Fruit fly (Drosophila melanogaster) whole organism, wandering third instar larva: ENCODE results near the gene bor.
A peak's percentile ranks its signal among the peaks of the same experiment; 100 is the strongest.

ENCODE experiments used
- Abd-B ChIP-seq: fragments of >200 bp; optimal IDR thresholded peaks from 2 replicates; lab custom pipeline; 2017; ENCODE audit warnings: missing biosample characterization, missing genetic modification characterization
- CG32264 ChIP-seq: fragments of 200-800 bp; sonication (Bioruptor generic); optimal IDR thresholded peaks from 2 replicates; lab custom pipeline; 2016; ENCODE audit warnings: missing biosample characterization, missing genetic modification characterization
- CG9705 ChIP-seq: fragments of 200-800 bp; sonication (Bioruptor generic); optimal IDR thresholded peaks from 2 replicates; lab custom pipeline; 2018; ENCODE audit warnings: missing biosample characterization, mild to moderate bottlenecking, missing genetic modification characterization
- CrebA ChIP-seq: fragments of 200-800 bp; sonication (Bioruptor generic); optimal IDR thresholded peaks from 2 replicates; lab custom pipeline; 2016; ENCODE audit warnings: missing biosample characterization, mild to moderate bottlenecking, missing genetic modification characterization, borderline replicate concordance
- Dfd ChIP-seq: fragments of >200 bp; optimal IDR thresholded peaks from 2 replicates; lab custom pipeline; 2017; ENCODE audit warnings: missing biosample characterization, missing genetic modification characterization
- Dif ChIP-seq: fragments of 200-275, 200-300 bp; sonication (Bioruptor generic); optimal IDR thresholded peaks from 2 replicates; lab custom pipeline; 2018; ENCODE audit warnings: missing biosample characterization, missing genetic modification characterization; ENCODE audit not compliant: partially characterized antibody
- GATAd ChIP-seq: sonication (Bioruptor generic); optimal IDR thresholded peaks from 2 replicates; lab custom pipeline; 2016; ENCODE audit warnings: missing biosample characterization, missing genetic modification characterization
- HLH106 ChIP-seq: fragments of 200-800 bp; optimal IDR thresholded peaks from 3 replicates; lab custom pipeline; 2019; ENCODE audit warnings: missing biosample characterization, mild to moderate bottlenecking, missing genetic modification characterization, moderate library complexity
- Hnf4 ChIP-seq: fragments of 200-800 bp; sonication (Bioruptor generic); optimal IDR thresholded peaks from 2 replicates; lab custom pipeline; 2016; ENCODE audit warnings: missing biosample characterization, mild to moderate bottlenecking, missing genetic modification characterization
- Hr78 ChIP-seq: fragments of >200 bp; optimal IDR thresholded peaks from 2 replicates; lab custom pipeline; 2017; ENCODE audit warnings: missing biosample characterization, missing genetic modification characterization
- Hr83 ChIP-seq: fragments of 200-300 bp; sonication (Bioruptor generic); optimal IDR thresholded peaks from 2 replicates; lab custom pipeline; 2016; ENCODE audit warnings: missing biosample characterization, mild to moderate bottlenecking, missing genetic modification characterization, moderate library complexity; ENCODE audit not compliant: poor library complexity, severe bottlenecking
- Jra ChIP-seq: sonication (Bioruptor generic); optimal IDR thresholded peaks from 2 replicates; lab custom pipeline; 2016; ENCODE audit warnings: missing biosample characterization, missing genetic modification characterization
- Mio ChIP-seq: sonication (Bioruptor generic); optimal IDR thresholded peaks from 2 replicates; lab custom pipeline; 2016; ENCODE audit warnings: missing biosample characterization, missing genetic modification characterization
- Myc ChIP-seq: fragments of >200 bp; optimal IDR thresholded peaks from 2 replicates; lab custom pipeline; 2017
- N ChIP-seq: fragments of >200 bp; optimal IDR thresholded peaks from 2 replicates; lab custom pipeline; 2018; ENCODE audit warnings: missing biosample characterization, missing external identifiers, missing genetic modification characterization
- OdsH ChIP-seq: fragments of 200-800 bp; sonication (Bioruptor generic); optimal IDR thresholded peaks from 2 replicates; lab custom pipeline; 2016; ENCODE audit warnings: missing biosample characterization, mild to moderate bottlenecking, missing genetic modification characterization
- Rel ChIP-seq, 2 experiments: fragments of 200-800 bp; sonication (Bioruptor generic) in 1 of 2; optimal IDR thresholded peaks; 2 replicates in 1 of 2; 3 replicates in 1 of 2; lab custom pipeline; 2016 to 2019; ENCODE audit warnings: mild to moderate bottlenecking in 2 of 2, missing biosample characterization in 2 of 2, missing genetic modification characterization in 2 of 2, moderate library complexity in 1 of 2
- Sp1 ChIP-seq: fragments of 200-800 bp; sonication (Bioruptor generic); optimal IDR thresholded peaks from 3 replicates; lab custom pipeline; 2019; ENCODE audit warnings: missing biosample characterization, mild to moderate bottlenecking, missing genetic modification characterization, moderate library complexity
- Vsx2 ChIP-seq: fragments of 200-300, 225-300 bp; sonication (Bioruptor generic); optimal IDR thresholded peaks from 2 replicates; lab custom pipeline; 2018; ENCODE audit warnings: missing biosample characterization, missing genetic modification characterization; ENCODE audit not compliant: partially characterized antibody
- br ChIP-seq: fragments of 200-800 bp; sonication (Bioruptor generic); optimal IDR thresholded peaks from 2 replicates; lab custom pipeline; 2016; ENCODE audit warnings: missing biosample characterization, missing genetic modification characterization
- brk ChIP-seq: fragments of 200-800 bp; sonication (Bioruptor generic); optimal IDR thresholded peaks from 2 replicates; lab custom pipeline; 2016; ENCODE audit warnings: missing biosample characterization, mild to moderate bottlenecking, missing genetic modification characterization
- dl ChIP-seq, 2 experiments: fragments of 175-275, 200-275 bp in 1 of 2; fragments of 200-275 bp in 1 of 2; sonication (Bioruptor generic); optimal IDR thresholded peaks; lab custom pipeline; 2018; ENCODE audit warnings: mild to moderate bottlenecking in 2 of 2, missing biosample characterization in 2 of 2, missing genetic modification characterization in 2 of 2, moderate library complexity in 2 of 2; ENCODE audit not compliant: partially characterized antibody in 2 of 2, insufficient read depth in 1 of 2
- dmrt93B ChIP-seq: fragments of 200-800 bp; sonication (Bioruptor generic); optimal IDR thresholded peaks from 2 replicates; lab custom pipeline; 2018; ENCODE audit warnings: missing biosample characterization, mild to moderate bottlenecking, missing genetic modification characterization
- dsf ChIP-seq: sonication (Bioruptor generic); optimal IDR thresholded peaks from 2 replicates; lab custom pipeline; 2016; ENCODE audit warnings: missing biosample characterization, missing genetic modification characterization, borderline replicate concordance
- ey ChIP-seq: fragments of 200-800 bp; sonication (Bioruptor generic); optimal IDR thresholded peaks from 2 replicates; lab custom pipeline; 2016; ENCODE audit warnings: missing biosample characterization, missing genetic modification characterization
- foxo ChIP-seq, 2 experiments: fragments of 200-800 bp; sonication (Bioruptor generic); optimal IDR thresholded peaks; 2 replicates in 1 of 2; 3 replicates in 1 of 2; lab custom pipeline; 2016 to 2017; ENCODE audit warnings: missing biosample characterization in 2 of 2, missing genetic modification characterization in 2 of 2
- fru ChIP-seq: fragments of 200-800 bp; sonication (Bioruptor generic); optimal IDR thresholded peaks from 3 replicates; lab custom pipeline; 2016; ENCODE audit warnings: missing biosample characterization, mild to moderate bottlenecking, missing genetic modification characterization
- h ChIP-seq: fragments of 200-800 bp; sonication (Bioruptor generic); optimal IDR thresholded peaks from 3 replicates; lab custom pipeline; 2016; ENCODE audit warnings: missing biosample characterization, mild to moderate bottlenecking, missing genetic modification characterization
- jim ChIP-seq: fragments of 175-275, 200-325 bp; sonication (Bioruptor generic); optimal IDR thresholded peaks from 2 replicates; lab custom pipeline; 2016; ENCODE audit warnings: missing biosample characterization, mild to moderate bottlenecking, missing genetic modification characterization
- lola ChIP-seq: fragments of >200 bp; optimal IDR thresholded peaks from 2 replicates; lab custom pipeline; 2017; ENCODE audit warnings: missing biosample characterization, missing genetic modification characterization
- pan ChIP-seq: fragments of >200 bp; optimal IDR thresholded peaks from 2 replicates; lab custom pipeline; 2017
- psq ChIP-seq: fragments of 200-800 bp; sonication (Bioruptor generic); optimal IDR thresholded peaks from 3 replicates; lab custom pipeline; 2017; ENCODE audit warnings: missing biosample characterization, mild to moderate bottlenecking, missing genetic modification characterization, moderate library complexity
- rgr ChIP-seq: fragments of 200-800 bp; sonication (Bioruptor generic); optimal IDR thresholded peaks from 3 replicates; lab custom pipeline; 2016; ENCODE audit warnings: missing biosample characterization, mild to moderate bottlenecking, missing genetic modification characterization
- sage ChIP-seq: fragments of 200-800 bp; sonication (Bioruptor generic); optimal IDR thresholded peaks from 2 replicates; lab custom pipeline; 2016; ENCODE audit warnings: missing biosample characterization, mild to moderate bottlenecking, missing genetic modification characterization
- sv ChIP-seq: fragments of 200-800 bp; sonication (Bioruptor generic); optimal IDR thresholded peaks from 3 replicates; lab custom pipeline; 2016; ENCODE audit warnings: missing biosample characterization, missing genetic modification characterization
- tai ChIP-seq: sonication (Bioruptor generic); optimal IDR thresholded peaks from 2 replicates; lab custom pipeline; 2016; ENCODE audit warnings: missing biosample characterization, missing genetic modification characterization
- usp ChIP-seq: fragments of >200 bp; optimal IDR thresholded peaks from 2 replicates; lab custom pipeline; 2017; ENCODE audit warnings: missing biosample characterization, missing genetic modification characterization
- woc ChIP-seq: sonication (Bioruptor generic); optimal IDR thresholded peaks from 2 replicates; lab custom pipeline; 2016; ENCODE audit warnings: missing biosample characterization, mild to moderate bottlenecking, missing genetic modification characterization

The bor gene

dm6 chr3R:16235215-16235937 is 28.5 kb downstream of the bor start (continued):
- TF ChIP-seq woc (peak; percentile 83), CG9705 (no peak), br (GFP tag; lab: Kevin White, UChicago) (peak; percentile 59), Rel (GFP tag; optimal IDR thresholded peaks at IDR 0.05; lab: Kevin White, UChicago) (peak; percentile 42), Rel (tag; optimal IDR thresholded peaks at IDR 0.05; lab: Kevin White, UChicago) (peak; percentile 85)

- no peak for TF ChIP-seq Dif (GFP tag; lab: Kevin White, UChicago)
- no peak for TF ChIP-seq jim
- TF ChIP-seq Jra (GFP tag; lab: Kevin White, UChicago), result no peak
- TF ChIP-seq N (GFP tag; lab: Kevin White, UChicago), result no peak
- no peak for TF ChIP-seq tai (GFP tag; lab: Kevin White, UChicago)
- peak; percentile 69 for TF ChIP-seq ey (GFP tag; lab: Kevin White, UChicago)
- peak; percentile 86 for TF ChIP-seq Sp1 (GFP tag; lab: Kevin White, UChicago)
- no peak for TF ChIP-seq brk
- TF ChIP-seq OdsH (GFP tag; lab: Kevin White, UChicago), result peak; percentile 74
- TF ChIP-seq Rel (GFP tag; optimal IDR thresholded peaks at IDR 0.05; lab: Kevin White, UChicago), result no peak
- TF ChIP-seq Rel (tag; optimal IDR thresholded peaks at IDR 0.05; lab: Kevin White, UChicago), result no peak
- TF ChIP-seq HLH106 (tag; lab: Kevin White, UChicago), result peak; percentile 81
- TF ChIP-seq psq (GFP tag; lab: Kevin White, UChicago), result peak; percentile 16
- no peak for TF ChIP-seq sv (GFP tag; lab: Kevin White, UChicago)
- peak; percentile 16 for TF ChIP-seq CG32264
- no peak for TF ChIP-seq Hr83 (GFP tag; lab: Kevin White, UChicago)
- no peak for TF ChIP-seq lola (GFP tag; lab: Kevin White, UChicago)
- no peak for TF ChIP-seq GATAd (GFP tag; lab: Kevin White, UChicago)
- peak in 1 of 2 experiments; percentile 65 for TF ChIP-seq foxo (GFP tag; optimal IDR thresholded peaks at IDR 0.05; lab: Kevin White, UChicago)
- peak; percentile 78 for TF ChIP-seq h (GFP tag; lab: Kevin White, UChicago)
- TF ChIP-seq br (GFP tag; lab: Kevin White, UChicago), result peak; percentile 70
- TF ChIP-seq CrebA (GFP tag; lab: Kevin White, UChicago), result peak; percentile 16
- TF ChIP-seq Abd-B (GFP tag; lab: Kevin White, UChicago), result no peak
- TF ChIP-seq dmrt93B (GFP tag; lab: Kevin White, UChicago), result peak; percentile 79
- no peak for TF ChIP-seq Hnf4 (GFP tag; lab: Kevin White, UChicago)
- peak; percentile 72 for TF ChIP-seq fru (GFP tag; lab: Kevin White, UChicago)
- TF ChIP-seq dl (GFP tag; optimal IDR thresholded peaks at IDR 0.05; lab: Kevin White, UChicago; ENCODE audit: insufficient read depth in 1 of 2, partially characterized antibody in 2 of 2), result no peak
- no peak for TF ChIP-seq Hr78 (GFP tag; lab: Kevin White, UChicago)
- TF ChIP-seq Myc (lab: Kevin White, UChicago), result no peak
- TF ChIP-seq rgr (GFP tag; lab: Kevin White, UChicago), result peak; percentile 12
- TF ChIP-seq sage (GFP tag; lab: Kevin White, UChicago), result peak; percentile 32
- TF ChIP-seq dsf (GFP tag; lab: Kevin White, UChicago), result no peak
- no peak for TF ChIP-seq usp
- peak; percentile 83 for TF ChIP-seq woc
- TF ChIP-seq pan, result no peak
- no peak for TF ChIP-seq Mio
- no peak for TF ChIP-seq Dfd (GFP tag; lab: Kevin White, UChicago)
- TF ChIP-seq CG9705, result peak; percentile 68
- no peak for TF ChIP-seq Vsx2 (GFP tag; lab: Kevin White, UChicago)
- TF ChIP-seq, all 38 proteins: peak for 16
These were observed 29.2 kb downstream of the bor start for dm6 chr3R:16234745-16235149.
